Fruit fly (Drosophila melanogaster) whole organism, adult: Measurements from ENCODE around the gene upd3.

Experiments used
- CG11617 ChIP-seq: fragments of 200-800 bp; sonication (Bioruptor generic); optimal IDR thresholded peaks from 2 replicates; lab custom pipeline; 2017; ENCODE audit warnings: mild to moderate bottlenecking, missing biosample characterization, missing genetic modification reagents, missing genetic modification characterization
- CG33017 ChIP-seq: fragments of 200-800 bp; sonication (Bioruptor generic); optimal IDR thresholded peaks from 2 replicates; lab custom pipeline; 2018; ENCODE audit warnings: missing biosample characterization, mild to moderate bottlenecking, missing genetic modification characterization, moderate library complexity
- CG5204 ChIP-seq: fragments of 200-800 bp; sonication (Bioruptor generic); optimal IDR thresholded peaks from 2 replicates; lab custom pipeline; 2016; ENCODE audit warnings: missing biosample characterization, missing genetic modification characterization
- CG7101 ChIP-seq: fragments of 200-800 bp; sonication (Bioruptor generic); optimal IDR thresholded peaks from 2 replicates; lab custom pipeline; 2018; ENCODE audit warnings: missing biosample characterization, mild to moderate bottlenecking, missing genetic modification characterization, moderate library complexity
- Crg-1 ChIP-seq: fragments of 200-800 bp; sonication (Bioruptor generic); optimal IDR thresholded peaks from 2 replicates; lab custom pipeline; 2016; ENCODE audit warnings: missing biosample characterization, missing genetic modification characterization
- cnc ChIP-seq, 2 experiments: fragments of >200 bp; optimal IDR thresholded peaks; 2 replicates each; lab custom pipeline; 2017
- kay ChIP-seq: fragments of 200-800 bp; sonication (Bioruptor generic); peaks from one replicate; lab custom pipeline; 2016; ENCODE audit warnings: missing biosample characterization, missing genetic modification characterization, borderline replicate concordance
- toe ChIP-seq: fragments of 200-800 bp; sonication (Bioruptor generic); optimal IDR thresholded peaks from 2 replicates; lab custom pipeline; 2016; ENCODE audit warnings: missing biosample characterization, missing genetic modification characterization

- TF ChIP-seq kay (GFP tag; lab: Kevin White, UChicago): no peak
- no peak for TF ChIP-seq CG5204 (GFP tag; lab: Kevin White, UChicago)
- TF ChIP-seq Crg-1 (GFP tag; lab: Kevin White, UChicago): no peak
- TF ChIP-seq CG33017 (tag; lab: Kevin White, UChicago): no peak
- no peak for TF ChIP-seq CG7101
- no peak for TF ChIP-seq cnc (optimal IDR thresholded peaks at IDR 0.05; lab: Kevin White, UChicago)
- TF ChIP-seq toe (GFP tag; lab: Kevin White, UChicago): no peak
- TF ChIP-seq CG11617: no peak
Observed at dm6 chrX:18276485-18277321, at the start of gene upd3.
